Worm (Caenorhabditis elegans): ENCODE data around the gene T10H10.2.

T10H10.2 gene

ce11 chrX:2342859-2343258 lies 48.3 kb downstream of the T10H10.2 start, which contains the start of gene nlp-23:
Gene nlp-23, minus strand, starts transcription at chrX:2342959.
- TF ChIP-seq ztf-29 (GFP tag; IDR thresholded peaks at IDR 0.05) (no peak), T22C8.4 (GFP tag; IDR thresholded peaks at IDR 0.05) (no peak), flt-1 (GFP tag; IDR thresholded peaks at IDR 0.05) (no peak), ref-1 (GFP tag; conservative IDR thresholded peaks at IDR 0.05) (no peak), klf-2 (GFP tag; conservative IDR thresholded peaks at IDR 0.05) (no peak), ztf-23 (GFP tag; IDR thresholded peaks at IDR 0.05) (no peak), tab-1 (GFP tag; IDR thresholded peaks at IDR 0.05) (no peak), med-1 (GFP tag; optimal IDR thresholded peaks at IDR 0.05; ENCODE audit: insufficient read depth) (no peak), cog-1 (tag; optimal IDR thresholded peaks at IDR 0.05) (no peak)

ce11 chrX:2344104-2344503 lies 49.6 kb downstream of the T10H10.2 start:
- TF ChIP-seq cog-1 (tag; optimal IDR thresholded peaks at IDR 0.05) (no peak), T22C8.4 (GFP tag; IDR thresholded peaks at IDR 0.05) (no peak), ref-1 (GFP tag; conservative IDR thresholded peaks at IDR 0.05) (no peak), ztf-23 (GFP tag; IDR thresholded peaks at IDR 0.05) (no peak), tab-1 (GFP tag; IDR thresholded peaks at IDR 0.05) (no peak), flt-1 (GFP tag; IDR thresholded peaks at IDR 0.05) (no peak), klf-2 (GFP tag; conservative IDR thresholded peaks at IDR 0.05) (no peak), med-1 (GFP tag; optimal IDR thresholded peaks at IDR 0.05; ENCODE audit: insufficient read depth) (no peak), ztf-29 (GFP tag; IDR thresholded peaks at IDR 0.05) (no peak)

DNA sequence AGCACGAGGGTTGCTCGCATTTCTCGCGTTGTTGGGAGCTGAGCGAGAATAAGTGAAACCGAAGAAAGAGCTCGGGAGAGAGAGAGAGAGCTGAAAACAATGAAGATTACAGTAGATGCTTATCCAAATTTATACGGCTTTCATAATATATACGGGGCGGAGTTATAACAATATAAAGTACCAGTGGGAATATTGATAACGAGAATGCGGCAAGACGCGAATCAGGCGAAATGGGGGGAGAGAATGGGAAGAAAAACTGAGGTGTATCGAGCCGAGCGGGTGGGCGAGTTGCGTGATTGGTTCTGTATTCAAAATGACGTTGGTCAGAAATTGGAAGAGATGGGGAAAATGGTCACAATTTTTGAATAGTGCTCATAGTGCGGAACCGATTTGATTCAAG lies 50.1 kb downstream of the T10H10.2 start, which contains the start of gene nlp-2:
Gene nlp-2, minus strand, starts transcription at position 101 of the 400 bp plus-strand sequence.
- TF ChIP-seq flt-1 (GFP tag; IDR thresholded peaks at IDR 0.05) (no peak), cog-1 (tag; optimal IDR thresholded peaks at IDR 0.05) (no peak), T22C8.4 (GFP tag; IDR thresholded peaks at IDR 0.05) (no peak), tab-1 (GFP tag; IDR thresholded peaks at IDR 0.05) (no peak)

All from whole organism, midembryonic.